Fruit fly (Drosophila melanogaster) whole organism, pupa: Measurements from ENCODE around the gene Alg10.

ENCODE experiments used
- CG10348 ChIP-seq: fragments of 200-800 bp; sonication (Bioruptor generic); IDR thresholded peaks from 2 replicates; pipeline ENCODE4 v1.3.6; 2022; ENCODE audit warnings: missing biosample characterization, missing genetic modification characterization
- CG12605 ChIP-seq: fragments of 200-800 bp; sonication (Bioruptor generic); IDR thresholded peaks from 2 replicates; pipeline ENCODE4 v1.3.6; 2022; ENCODE audit warnings: missing biosample characterization, missing genetic modification characterization
- CG13204 ChIP-seq: fragments of 200-800 bp; sonication (Bioruptor generic); optimal IDR thresholded peaks from 2 replicates; lab custom pipeline; 2018; ENCODE audit warnings: missing biosample characterization, mild to moderate bottlenecking, missing genetic modification characterization, moderate library complexity
- CG14655 ChIP-seq: fragments of 200-800 bp; sonication (Bioruptor generic); optimal IDR thresholded peaks from 3 replicates; lab custom pipeline; 2017; ENCODE audit warnings: mild to moderate bottlenecking, missing biosample characterization, missing genetic modification reagents, missing genetic modification characterization
- CG15710 ChIP-seq: fragments of 200-800 bp; sonication (Bioruptor generic); optimal IDR thresholded peaks from 2 replicates; lab custom pipeline; 2018; ENCODE audit warnings: missing biosample characterization, mild to moderate bottlenecking, missing genetic modification characterization, moderate library complexity
- CG17806 ChIP-seq: fragments of 200-800 bp; sonication (Bioruptor generic); optimal IDR thresholded peaks from 2 replicates; lab custom pipeline; 2018; ENCODE audit warnings: missing biosample characterization, mild to moderate bottlenecking, missing genetic modification characterization, moderate library complexity
- CG32121 ChIP-seq: fragments of 200-800 bp; sonication (Bioruptor generic); IDR thresholded peaks from 2 replicates; pipeline ENCODE4 v1.3.6; 2022; ENCODE audit warnings: missing biosample characterization, missing genetic modification characterization
- CG34367 ChIP-seq: fragments of 200-800 bp; sonication (Bioruptor generic); optimal IDR thresholded peaks from 2 replicates; lab custom pipeline; 2018; ENCODE audit warnings: missing biosample characterization, mild to moderate bottlenecking, missing genetic modification characterization
- CG4496 ChIP-seq: fragments of 200-800 bp; sonication (Bioruptor generic); IDR thresholded peaks from 3 replicates; pipeline ENCODE4 v1.3.6; 2022; ENCODE audit warnings: missing biosample characterization, missing genetic modification characterization
- CG8159 ChIP-seq: fragments of 200-800 bp; sonication (Bioruptor generic); optimal IDR thresholded peaks from 3 replicates; lab custom pipeline; 2018; ENCODE audit warnings: missing biosample characterization, mild to moderate bottlenecking, missing genetic modification characterization, moderate library complexity
- CG8301 ChIP-seq: fragments of 200-800 bp; sonication (Bioruptor generic); optimal IDR thresholded peaks from 2 replicates; lab custom pipeline; 2018; ENCODE audit warnings: missing biosample characterization, mild to moderate bottlenecking, missing genetic modification characterization
- CG9948 ChIP-seq: fragments of 200-800 bp; sonication (Bioruptor generic); optimal IDR thresholded peaks from 2 replicates; lab custom pipeline; 2018; ENCODE audit warnings: missing biosample characterization, mild to moderate bottlenecking, missing genetic modification characterization, moderate library complexity
- D1 ChIP-seq: fragments of 200-800 bp; sonication (Bioruptor generic); optimal IDR thresholded peaks from 2 replicates; lab custom pipeline; 2018; ENCODE audit warnings: missing biosample characterization, mild to moderate bottlenecking, missing genetic modification characterization, moderate library complexity
- EcR ChIP-seq: fragments of 200-800 bp; sonication (Bioruptor generic); optimal IDR thresholded peaks from 3 replicates; lab custom pipeline; 2019; ENCODE audit warnings: missing biosample characterization, missing genetic modification characterization, mild to moderate bottlenecking, moderate library complexity, missing genetic modification reagents
- Ets98B ChIP-seq: fragments of 200-800 bp; sonication (Bioruptor generic); IDR thresholded peaks from 2 replicates; pipeline ENCODE4 v1.3.6; 2022; ENCODE audit warnings: missing biosample characterization, missing genetic modification characterization
- Pif1A ChIP-seq: fragments of 200-800 bp; sonication (Bioruptor generic); optimal IDR thresholded peaks from 3 replicates; lab custom pipeline; 2016; ENCODE audit warnings: missing biosample characterization, missing genetic modification characterization
- Pif1B ChIP-seq: fragments of 200-800 bp; sonication (Bioruptor generic); optimal IDR thresholded peaks from 3 replicates; lab custom pipeline; 2016; ENCODE audit warnings: missing biosample characterization, missing genetic modification characterization
- Snoo ChIP-seq: fragments of 200-800 bp; sonication (Bioruptor generic); optimal IDR thresholded peaks from 3 replicates; lab custom pipeline; 2017; ENCODE audit warnings: missing biosample characterization, mild to moderate bottlenecking, missing genetic modification characterization, inconsistent platforms
- fd96Ca ChIP-seq: fragments of 200-800 bp; sonication (Bioruptor generic); IDR thresholded peaks from 3 replicates; pipeline ENCODE4 v1.3.6; 2022; ENCODE audit warnings: missing biosample characterization, missing genetic modification characterization
- gl ChIP-seq: fragments of 200-800 bp; sonication (Bioruptor generic); optimal IDR thresholded peaks from 2 replicates; lab custom pipeline; 2018; ENCODE audit warnings: missing biosample characterization, mild to moderate bottlenecking, missing genetic modification characterization
- rn ChIP-seq: fragments of 200-800 bp; sonication (Bioruptor generic); IDR thresholded peaks from 2 replicates; pipeline ENCODE4 v1.3.6; 2022; ENCODE audit warnings: missing biosample characterization, missing genetic modification characterization

The Alg10 gene

DNA sequence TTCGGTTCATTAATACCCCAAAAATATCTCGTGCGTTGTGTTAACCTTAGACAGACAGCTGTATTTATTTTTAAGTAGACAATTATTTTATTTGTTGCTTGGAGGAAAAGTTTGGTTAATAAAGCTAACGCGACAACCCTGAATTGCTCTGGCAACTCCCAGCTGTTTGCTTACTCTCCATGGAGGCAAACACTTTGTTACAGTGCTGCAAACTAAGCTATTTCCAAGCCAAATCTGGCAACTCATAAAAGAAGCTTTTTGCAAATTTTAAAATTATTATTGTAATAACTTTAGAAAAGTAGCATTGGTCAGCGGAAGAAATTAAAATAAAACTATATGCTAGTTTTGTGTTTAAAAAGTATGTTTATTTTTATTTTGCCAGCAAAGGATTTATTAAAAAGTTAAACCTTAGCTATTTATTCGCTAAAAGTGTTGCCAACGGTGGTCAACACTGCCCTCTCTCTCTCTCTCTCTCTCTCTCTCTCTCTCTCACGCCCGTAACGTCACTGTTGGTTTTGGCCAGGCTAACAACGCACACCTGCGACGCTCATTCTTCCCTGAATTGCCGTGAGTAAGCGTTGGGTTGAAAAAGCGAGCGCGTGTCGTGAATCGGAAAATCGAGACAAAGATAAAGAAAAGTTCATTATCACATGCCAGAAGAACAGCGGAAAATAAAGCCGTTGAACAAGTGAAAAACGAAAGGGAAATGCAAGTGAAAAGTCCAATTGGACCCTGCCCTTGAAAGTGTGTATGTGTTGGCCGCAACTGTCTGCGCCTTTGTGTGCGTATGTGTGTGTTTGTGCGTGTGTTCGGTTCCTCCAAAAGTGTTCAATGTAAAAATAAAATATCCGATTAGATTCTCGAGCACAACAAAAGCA is 50.7 kb downstream of the Alg10 start:
- TF ChIP-seq CG32121 (GFP tag; lab: Robert Waterston, UW) (peak; percentile 97), D1 (peak; percentile 41), CG8301 (tag; lab: Kevin White, UChicago) (peak; percentile 91), EcR (GFP tag; lab: Kevin White, UChicago) (peak; percentile 73), fd96Ca (GFP tag; lab: Robert Waterston, UW) (peak; percentile 98), CG12605 (GFP tag; lab: Robert Waterston, UW) (peak; percentile 97), Ets98B (GFP tag; lab: Robert Waterston, UW) (peak; percentile 98), Pif1B (GFP tag; lab: Kevin White, UChicago) (peak; percentile 93), gl (tag; lab: Kevin White, UChicago) (peak; percentile 60), CG17806 (tag; lab: Kevin White, UChicago) (peak; percentile 83), rn (peak; percentile 88), CG8159 (tag; lab: Kevin White, UChicago) (peak; percentile 91), CG13204 (GFP tag; lab: Kevin White, UChicago) (peak; percentile 10), CG9948 (tag; lab: Kevin White, UChicago) (peak; percentile 79), Pif1A (GFP tag; lab: Kevin White, UChicago) (peak; percentile 97), CG14655 (GFP tag; lab: Kevin White, UChicago) (peak; percentile 91), CG34367 (tag; lab: Kevin White, UChicago) (peak; percentile 82), CG4496 (GFP tag; lab: Robert Waterston, UW) (peak; percentile 98), CG10348 (GFP tag; lab: Robert Waterston, UW) (peak; percentile 25; the same call in 1 of the 2 replicates), CG15710 (tag; lab: Kevin White, UChicago) (peak; percentile 90), Snoo (tag; lab: Kevin White, UChicago) (peak; percentile 90)

DNA sequence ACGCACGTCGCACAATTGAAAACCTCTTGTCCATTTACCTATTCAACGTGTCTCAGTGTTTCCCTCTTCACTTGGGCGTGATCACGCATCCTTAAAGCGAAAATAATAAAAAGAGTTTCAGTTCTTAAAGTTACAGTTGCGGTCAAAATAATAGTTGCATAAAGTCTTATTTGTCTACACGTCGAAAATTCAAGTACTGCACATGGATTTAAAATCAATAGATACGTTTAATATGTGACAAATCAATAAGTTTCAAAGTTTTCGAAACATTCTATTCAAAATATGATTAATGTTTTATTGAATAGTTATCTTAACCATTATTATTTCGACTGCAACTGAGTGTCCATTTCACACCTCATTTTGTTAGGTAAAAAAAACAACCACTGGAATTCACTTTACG is 51.4 kb downstream of the Alg10 start:
- TF ChIP-seq Snoo (tag; lab: Kevin White, UChicago) (no peak), CG17806 (tag; lab: Kevin White, UChicago) (no peak), gl (tag; lab: Kevin White, UChicago) (no peak), Pif1A (GFP tag; lab: Kevin White, UChicago) (no peak), rn (no peak), CG14655 (GFP tag; lab: Kevin White, UChicago) (no peak), CG15710 (tag; lab: Kevin White, UChicago) (no peak), CG8301 (tag; lab: Kevin White, UChicago) (no peak), EcR (GFP tag; lab: Kevin White, UChicago) (no peak), Ets98B (GFP tag; lab: Robert Waterston, UW) (no peak), CG32121 (GFP tag; lab: Robert Waterston, UW) (no peak), fd96Ca (GFP tag; lab: Robert Waterston, UW) (no peak), CG10348 (GFP tag; lab: Robert Waterston, UW) (no peak), CG13204 (GFP tag; lab: Kevin White, UChicago) (no peak)
